Fruit fly (Drosophila melanogaster): ENCODE measurements around the gene Eig71Ej.

The Eig71Ej gene

dm6 chr3L:15659341-15659740 lies 1.5 kb downstream of the Eig71Ej start, which contains the start of the genes Eig71Eh and Eig71Ei:
TSS of gene Eig71Eh (minus strand) at chr3L:15659441.
TSS of gene Eig71Ei (plus strand) at chr3L:15659707.
- TF ChIP-seq Hr83 (GFP tag; optimal IDR thresholded peaks at IDR 0.05; ENCODE audit: poor library complexity, severe bottlenecking) = no peak
- TF ChIP-seq OdsH (GFP tag; optimal IDR thresholded peaks at IDR 0.05) = no peak
- TF ChIP-seq HLH106 (tag; optimal IDR thresholded peaks at IDR 0.05) = no peak
- no peak for TF ChIP-seq sage (GFP tag; optimal IDR thresholded peaks at IDR 0.05)
- no peak for TF ChIP-seq Jra (GFP tag; optimal IDR thresholded peaks at IDR 0.05)
- TF ChIP-seq CG32264 (GFP tag; optimal IDR thresholded peaks at IDR 0.05) = no peak
- TF ChIP-seq rgr (GFP tag; optimal IDR thresholded peaks at IDR 0.05) = no peak
- no peak for TF ChIP-seq GATAd (GFP tag; optimal IDR thresholded peaks at IDR 0.05)
- no peak for TF ChIP-seq tai (GFP tag; optimal IDR thresholded peaks at IDR 0.05)
- no peak for TF ChIP-seq ey (GFP tag; optimal IDR thresholded peaks at IDR 0.05)
- no peak for TF ChIP-seq woc (GFP tag; optimal IDR thresholded peaks at IDR 0.05)
- TF ChIP-seq pan (optimal IDR thresholded peaks at IDR 0.05) = no peak
- no peak for TF ChIP-seq Hr78 (GFP tag; optimal IDR thresholded peaks at IDR 0.05)

DNA sequence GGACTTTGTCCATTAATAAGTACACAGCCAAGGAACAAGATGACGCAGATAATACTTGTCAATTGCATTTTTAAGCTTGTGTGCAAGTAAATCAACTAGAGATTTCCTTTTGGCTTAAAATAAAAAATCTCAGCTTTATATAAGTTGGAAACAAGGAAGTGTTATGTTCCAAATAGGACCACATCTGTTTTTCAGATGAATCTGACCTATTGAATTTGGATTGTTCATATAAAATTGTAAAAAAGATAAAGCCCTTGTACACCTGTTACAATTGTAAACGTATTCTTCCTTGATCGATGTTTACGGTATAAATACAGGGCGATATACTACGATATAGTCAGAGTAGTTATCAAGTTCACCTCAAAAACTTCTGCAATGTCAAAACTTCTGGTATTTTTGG lies 3.5 kb downstream of the Eig71Ej start, which contains the start of the genes Eig71Ef and Eig71Eg:
Gene Eig71Ef, minus strand, starts transcription at position 101 of the 400 bp plus-strand sequence.
Gene Eig71Eg, plus strand, starts transcription at position 339 of the 400 bp plus-strand sequence.
- TF ChIP-seq sv (GFP tag; optimal IDR thresholded peaks at IDR 0.05) (no peak), Jra (GFP tag; optimal IDR thresholded peaks at IDR 0.05) (no peak), br (GFP tag; optimal IDR thresholded peaks at IDR 0.05) (no peak), sage (GFP tag; optimal IDR thresholded peaks at IDR 0.05) (no peak), Myc (optimal IDR thresholded peaks at IDR 0.05) (no peak), Abd-B (GFP tag; optimal IDR thresholded peaks at IDR 0.05) (no peak)

- TF ChIP-seq CG9705 (GFP tag; optimal IDR thresholded peaks at IDR 0.05) (no peak), Hr83 (GFP tag; optimal IDR thresholded peaks at IDR 0.05; ENCODE audit: poor library complexity, severe bottlenecking) (peak; percentile 10)
Observed at dm6 chr3L:15655910-15656309, 4.9 kb downstream of the Eig71Ej start, which contains the start of gene Eig71Ee. TSS of gene Eig71Ee (minus strand) at chr3L:15656010.

DNA sequence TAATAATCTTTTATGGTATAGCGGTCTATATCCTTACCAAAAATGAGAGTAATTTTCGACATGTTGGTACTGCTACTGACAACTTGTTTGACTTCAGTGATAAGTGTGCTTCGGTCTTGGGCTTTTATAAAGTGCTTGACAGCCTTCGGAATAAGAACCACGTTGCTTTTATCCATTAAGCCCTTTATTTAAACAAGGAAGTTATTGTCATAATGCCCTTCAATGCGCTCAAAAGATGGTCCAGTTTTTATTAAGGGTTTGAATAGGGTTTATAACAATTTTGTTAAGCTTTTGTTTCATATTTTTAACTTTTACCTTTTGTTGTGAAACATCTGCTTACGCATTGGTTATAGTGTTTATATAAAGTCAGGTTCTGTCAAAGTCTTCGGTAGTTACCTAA lies 8.7 kb downstream of the Eig71Ej start, which contains the start of the genes Eig71Ec and Eig71Ed:
Gene Eig71Ec, minus strand, starts transcription at position 101 of the 400 bp plus-strand sequence.
Gene Eig71Ed, plus strand, starts transcription at position 384 of the 400 bp plus-strand sequence.
- no peak for TF ChIP-seq Hr78 (GFP tag; optimal IDR thresholded peaks at IDR 0.05)
- TF ChIP-seq jim (GFP tag; optimal IDR thresholded peaks at IDR 0.05) = no peak
- no peak for TF ChIP-seq ey (GFP tag; optimal IDR thresholded peaks at IDR 0.05)
- no peak for TF ChIP-seq br (GFP tag; optimal IDR thresholded peaks at IDR 0.05)
- no peak for TF ChIP-seq Dif (GFP tag; optimal IDR thresholded peaks at IDR 0.05; ENCODE audit: partially characterized antibody)
- no peak for TF ChIP-seq CG9705 (GFP tag; optimal IDR thresholded peaks at IDR 0.05)
- TF ChIP-seq Vsx2 (GFP tag; optimal IDR thresholded peaks at IDR 0.05; ENCODE audit: partially characterized antibody) = no peak
- TF ChIP-seq HLH106 (tag; optimal IDR thresholded peaks at IDR 0.05) = no peak
- no peak for TF ChIP-seq woc (GFP tag; optimal IDR thresholded peaks at IDR 0.05)
- TF ChIP-seq Hr83 (GFP tag; optimal IDR thresholded peaks at IDR 0.05; ENCODE audit: poor library complexity, severe bottlenecking) = no peak
- no peak for TF ChIP-seq Rel (GFP tag; optimal IDR thresholded peaks at IDR 0.05)
- TF ChIP-seq Rel (tag; optimal IDR thresholded peaks at IDR 0.05) = no peak
- no peak for TF ChIP-seq dmrt93B (GFP tag; optimal IDR thresholded peaks at IDR 0.05)
- TF ChIP-seq h (GFP tag; optimal IDR thresholded peaks at IDR 0.05) = no peak
- no peak for TF ChIP-seq usp (GFP tag; optimal IDR thresholded peaks at IDR 0.05)

dm6 chr3L:15650552-15650951 lies 10.3 kb downstream of the Eig71Ej start, which contains the start of gene CG43084:
TSS of gene CG43084 (plus strand) at chr3L:15650852.
- TF ChIP-seq fru (GFP tag; optimal IDR thresholded peaks at IDR 0.05) = no peak
- TF ChIP-seq Vsx2 (GFP tag; optimal IDR thresholded peaks at IDR 0.05; ENCODE audit: partially characterized antibody) = no peak
- no peak for TF ChIP-seq sv (GFP tag; optimal IDR thresholded peaks at IDR 0.05)
- no peak for TF ChIP-seq CG32264 (GFP tag; optimal IDR thresholded peaks at IDR 0.05)
- no peak for TF ChIP-seq woc (GFP tag; optimal IDR thresholded peaks at IDR 0.05)

DNA sequence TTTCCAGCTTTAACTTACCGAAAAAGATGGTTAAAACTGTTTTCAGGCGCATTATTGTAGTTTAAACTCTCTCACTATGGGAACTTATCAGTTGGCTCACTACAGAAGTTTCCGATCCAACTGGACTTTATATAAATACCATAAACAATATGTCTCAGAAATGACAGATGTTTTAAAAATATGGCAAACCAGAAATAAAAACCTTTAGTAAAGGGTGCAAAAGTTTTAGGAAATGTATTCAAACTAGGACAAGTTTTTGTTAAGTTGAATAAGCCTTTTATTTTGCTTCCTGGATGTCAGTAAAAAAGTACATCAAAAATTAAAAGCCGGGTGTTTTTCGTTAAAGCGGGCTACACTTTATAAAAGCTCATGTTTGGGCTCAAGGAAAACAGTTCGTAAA lies 11.3 kb downstream of the Eig71Ej start, which contains the start of the genes Eig71Ea and Eig71Eb:
Gene Eig71Ea, minus strand, starts transcription at position 101 of the 400 bp plus-strand sequence.
Gene Eig71Eb, plus strand, starts transcription at position 376 of the 400 bp plus-strand sequence.
- TF ChIP-seq dmrt93B (GFP tag; optimal IDR thresholded peaks at IDR 0.05) = no peak
- TF ChIP-seq OdsH (GFP tag; optimal IDR thresholded peaks at IDR 0.05) = no peak
- TF ChIP-seq Hr78 (GFP tag; optimal IDR thresholded peaks at IDR 0.05) = no peak
- no peak for TF ChIP-seq sv (GFP tag; optimal IDR thresholded peaks at IDR 0.05)
- no peak for TF ChIP-seq HLH106 (tag; optimal IDR thresholded peaks at IDR 0.05)
- TF ChIP-seq CG32264 (GFP tag; optimal IDR thresholded peaks at IDR 0.05) = no peak
- TF ChIP-seq usp (GFP tag; optimal IDR thresholded peaks at IDR 0.05) = no peak
